Worm (Caenorhabditis elegans): ENCODE measurements around the gene lgc-45.

Gene lgc-45

DNA sequence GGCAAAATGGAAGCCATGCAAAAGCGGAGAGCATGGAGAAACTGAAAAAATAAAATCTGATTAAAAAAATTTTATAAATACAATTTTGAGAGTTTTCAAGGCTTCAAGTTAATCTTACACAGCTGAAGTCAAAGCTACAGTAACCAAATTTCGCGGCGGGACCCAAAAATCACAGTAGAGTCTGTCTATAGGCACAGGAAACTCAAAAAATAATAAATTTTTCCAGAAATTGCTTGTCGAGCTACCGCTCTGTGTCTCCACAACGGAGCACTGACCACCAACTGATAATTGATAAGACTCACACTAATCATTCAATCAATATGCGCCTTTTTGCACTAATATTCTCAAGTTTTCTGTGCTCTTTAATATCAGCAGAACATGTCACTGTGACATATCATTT lies 6.9 kb upstream of the lgc-45 start, which contains the start of gene W10G11.19:
W10G11.19 (plus strand) TSS at position 301 of the 400 bp plus-strand sequence.
- no peak for TF ChIP-seq nhr-102 (tag; optimal IDR thresholded peaks at IDR 0.05)
- no peak for TF ChIP-seq daf-8 (GFP tag; IDR thresholded peaks at IDR 0.05)
- TF ChIP-seq dmd-8 (GFP tag; IDR thresholded peaks at IDR 0.05): no peak
- TF ChIP-seq nhr-48 (tag; optimal IDR thresholded peaks at IDR 0.05): no peak
- no peak for TF ChIP-seq duxl-1 (tag; optimal IDR thresholded peaks at IDR 0.05; ENCODE audit: poor library complexity)
- TF ChIP-seq unc-62 (GFP tag; optimal IDR thresholded peaks at IDR 0.05 in 1 of 2): peak in 1 of 2 experiments; percentile 7
- TF ChIP-seq unc-62 (tag; optimal IDR thresholded peaks at IDR 0.05): no peak
- TF ChIP-seq spr-3 (GFP tag; optimal IDR thresholded peaks at IDR 0.05): no peak
- no peak for TF ChIP-seq lin-13 (GFP tag; optimal IDR thresholded peaks at IDR 0.05)
- TF ChIP-seq ceh-32 (tag; optimal IDR thresholded peaks at IDR 0.05; ENCODE audit: poor library complexity): no peak
- no peak for TF ChIP-seq snpc-4 (tag; optimal IDR thresholded peaks at IDR 0.05)
- TF ChIP-seq daf-16 (GFP tag; optimal IDR thresholded peaks at IDR 0.05): no peak
- peak; percentile 28 for TF ChIP-seq daf-16 (tag; optimal IDR thresholded peaks at IDR 0.05)
- no peak for TF ChIP-seq unc-130 (GFP tag; optimal IDR thresholded peaks at IDR 0.05)
- peak; percentile 21; the same call in 1 of the 2 replicates for TF ChIP-seq dmd-6 (GFP tag; IDR thresholded peaks at IDR 0.05)
- TF ChIP-seq dmd-9 (GFP tag; IDR thresholded peaks at IDR 0.05): no peak
- no peak for TF ChIP-seq D1046.2 (GFP tag; IDR thresholded peaks at IDR 0.05)
- no peak for TF ChIP-seq F26F4.8 (GFP tag; conservative IDR thresholded peaks at IDR 0.05)
- TF ChIP-seq pqm-1 (tag; optimal IDR thresholded peaks at IDR 0.05): peak; percentile 13
- TF ChIP-seq mdt-29 (GFP tag; IDR thresholded peaks at IDR 0.05): no peak
- TF ChIP-seq rbr-2 (tag; optimal IDR thresholded peaks at IDR 0.05): no peak
- peak; percentile 18 for TF ChIP-seq hlh-11 (tag; optimal IDR thresholded peaks at IDR 0.05)
- TF ChIP-seq pha-4 (GFP tag; IDR thresholded peaks at IDR 0.05): no peak
- TF ChIP-seq pha-4 (tag; optimal IDR thresholded peaks at IDR 0.05): no peak

DNA sequence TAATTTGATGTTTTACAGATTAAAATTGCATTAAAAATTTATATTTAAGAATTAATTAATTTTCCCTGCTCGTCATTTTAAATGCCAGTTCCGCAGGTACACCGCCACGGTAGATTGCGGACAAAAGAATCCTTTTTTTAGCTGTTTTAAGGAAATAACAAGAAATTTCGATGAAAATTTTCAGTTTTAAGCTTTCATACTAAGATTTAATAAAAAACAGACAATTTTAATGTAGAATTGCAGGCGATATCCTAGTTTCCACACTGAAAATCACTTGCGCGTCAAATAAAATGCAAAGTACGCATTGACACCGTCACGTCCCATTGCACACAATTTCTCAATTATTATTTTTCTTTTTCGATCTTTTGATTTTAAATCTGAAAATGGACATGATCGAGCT lies 3.8 kb upstream of the lgc-45 start, which contains the start of gene dnc-3:
dnc-3 (plus strand) TSS at position 272 of the 400 bp plus-strand sequence.
- TF ChIP-seq ceh-28 (tag; optimal IDR thresholded peaks at IDR 0.05) (no peak), F26F4.8 (GFP tag; conservative IDR thresholded peaks at IDR 0.05) (no peak), zag-1 (tag; optimal IDR thresholded peaks at IDR 0.05) (no peak), lin-1 (GFP tag; IDR thresholded peaks at IDR 0.05) (no peak), hlh-30 (tag; optimal IDR thresholded peaks at IDR 0.05; ENCODE audit: insufficient read depth) (no peak), mdt-29 (GFP tag; IDR thresholded peaks at IDR 0.05) (no peak), madf-5 (GFP tag; IDR thresholded peaks at IDR 0.05) (no peak), R02D3.7 (tag; optimal IDR thresholded peaks at IDR 0.05) (no peak), ceh-62 (tag; optimal IDR thresholded peaks at IDR 0.05) (no peak), hmg-1.1 (GFP tag; IDR thresholded peaks at IDR 0.05) (peak; percentile 40; the same call in 1 of the 2 replicates), nhr-28 (tag; optimal IDR thresholded peaks at IDR 0.05) (no peak), php-3 (GFP tag; IDR thresholded peaks at IDR 0.05) (no peak), nhr-237 (tag; optimal IDR thresholded peaks at IDR 0.05) (no peak), daf-19 (GFP tag; conservative IDR thresholded peaks at IDR 0.05) (no peak), ztf-7 (tag; optimal IDR thresholded peaks at IDR 0.05) (no peak), snpc-1.2 (GFP tag; IDR thresholded peaks at IDR 0.05) (no peak), spr-3 (GFP tag; optimal IDR thresholded peaks at IDR 0.05) (no peak), unc-39 (tag; optimal IDR thresholded peaks at IDR 0.05) (no peak), tra-1 (GFP tag; IDR thresholded peaks at IDR 0.05) (no peak), vab-7 (GFP tag; IDR thresholded peaks at IDR 0.05) (no peak), D1046.2 (GFP tag; IDR thresholded peaks at IDR 0.05) (no peak), F49E8.2 (tag; optimal IDR thresholded peaks at IDR 0.05; ENCODE audit: borderline replicate concordance) (no peak), zfp-3 (GFP tag; conservative IDR thresholded peaks at IDR 0.05) (no peak), dpl-1 (GFP tag; optimal IDR thresholded peaks at IDR 0.05) (peak; percentile 16), rbr-2 (tag; optimal IDR thresholded peaks at IDR 0.05) (peak; percentile 26), hlh-11 (tag; optimal IDR thresholded peaks at IDR 0.05) (peak; percentile 40), ztf-11 (tag; optimal IDR thresholded peaks at IDR 0.05) (no peak), T26A8.4 (GFP tag; IDR thresholded peaks at IDR 0.05) (0 out of 2 replicates have a peak, but pooled peaks have one; percentile 30), mep-1 (tag; optimal IDR thresholded peaks at IDR 0.05) (peak; percentile 66), ctbp-1 (GFP tag; IDR thresholded peaks at IDR 0.05) (no peak), nhr-76 (tag; optimal IDR thresholded peaks at IDR 0.05) (no peak), dve-1 (tag; optimal IDR thresholded peaks at IDR 0.05; ENCODE audit: insufficient read depth) (peak; percentile 48), spr-1 (tag; optimal IDR thresholded peaks at IDR 0.05) (no peak), Y75B8A.6 (GFP tag; IDR thresholded peaks at IDR 0.05) (no peak)
